Fruit fly (Drosophila melanogaster) whole organism: ENCODE results near the gene Vps24.

Experiments
- CG8478 ChIP-seq: fragments of >200 bp; optimal IDR thresholded peaks from 2 replicates; lab custom pipeline; 2018; ENCODE audit warnings: inconsistent platforms
- Dll ChIP-seq: fragments of >200 bp; optimal IDR thresholded peaks from 2 replicates; lab custom pipeline; 2017
- EcR ChIP-seq, 2 experiments: fragments of >200 bp; optimal IDR thresholded peaks; 2 replicates each; lab custom pipeline; 2017; ENCODE audit warnings: missing biosample characterization in 2 of 2, missing genetic modification characterization in 2 of 2, missing genetic modification reagents in 2 of 2
- pan ChIP-seq: fragments of >200 bp; optimal IDR thresholded peaks from 2 replicates; lab custom pipeline; 2017
- psq ChIP-seq: fragments of >200 bp; optimal IDR thresholded peaks from 2 replicates; lab custom pipeline; 2017
- usp ChIP-seq: fragments of >200 bp; optimal IDR thresholded peaks from 2 replicates; lab custom pipeline; 2017; ENCODE audit warnings: missing biosample characterization, missing genetic modification characterization, mixed read lengths

The Vps24 gene

DNA sequence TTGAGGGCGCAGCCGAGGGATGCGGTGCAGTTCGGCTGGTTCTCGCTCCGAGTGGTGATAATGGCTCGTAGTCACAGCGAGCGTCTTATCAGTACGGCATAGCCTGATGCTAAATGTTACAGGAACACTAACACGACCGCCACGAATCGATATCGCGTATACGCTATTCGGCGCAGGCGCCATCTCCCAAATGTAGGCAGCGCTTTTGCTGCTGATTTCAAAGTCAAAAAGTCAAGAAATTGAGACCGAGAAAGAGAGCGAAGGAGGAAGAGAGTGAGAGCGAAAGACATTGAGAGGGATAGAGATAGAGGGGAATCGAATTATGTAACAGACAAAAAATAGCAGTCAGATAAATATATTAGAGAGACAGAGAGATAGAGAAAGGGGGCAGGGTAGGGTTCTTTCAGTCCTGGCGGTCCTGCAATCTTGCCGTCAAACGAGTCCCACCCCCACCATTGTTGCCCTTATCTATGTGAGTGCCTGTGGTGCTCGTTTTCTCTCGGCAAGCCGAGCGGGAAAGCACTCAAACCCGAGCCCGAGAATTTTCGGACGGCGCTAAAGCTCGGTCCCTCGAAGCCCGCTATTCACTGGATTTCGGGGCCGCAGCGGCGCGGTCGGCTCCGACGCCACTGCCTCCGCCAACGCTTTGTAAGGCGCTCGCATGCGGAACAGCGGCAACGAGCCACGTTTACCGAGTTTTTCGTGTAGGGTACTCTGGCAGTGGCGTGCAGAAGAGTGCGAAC, 29.5 kb downstream of the Vps24 start:
- TF ChIP-seq usp (no peak), CG8478 (no peak), pan (lab: Kevin White, UChicago) (no peak), EcR (GFP tag; optimal IDR thresholded peaks at IDR 0.05; lab: Kevin White, UChicago) (no peak), psq (lab: Kevin White, UChicago) (no peak), Dll (lab: Kevin White, UChicago) (no peak)

DNA sequence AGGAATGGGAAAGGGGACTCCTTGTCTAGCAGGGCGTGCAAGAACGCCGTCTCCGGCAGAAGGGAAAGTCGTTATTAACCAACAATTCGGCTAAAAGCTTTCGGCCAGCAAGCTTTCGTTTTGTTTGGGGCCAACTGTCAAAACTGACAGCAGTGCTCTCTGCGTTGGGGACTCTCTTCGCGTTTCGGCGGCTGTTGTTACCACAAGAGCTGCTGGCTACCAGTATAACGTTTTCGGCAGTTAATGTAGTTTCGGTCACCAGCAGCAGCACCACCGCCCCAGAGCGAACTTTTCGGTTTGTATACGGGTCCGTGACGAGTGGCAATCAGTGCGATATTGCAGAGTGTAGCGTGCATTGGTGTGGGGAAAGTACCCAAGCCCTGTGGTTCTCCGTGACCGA, 30.7 kb downstream of the Vps24 start, which contains the start of gene cpx:
Gene cpx (plus strand): TSS at position 160 of the 400 bp plus-strand sequence.
- no peak for TF ChIP-seq usp
- TF ChIP-seq CG8478 = no peak
- TF ChIP-seq EcR (GFP tag; optimal IDR thresholded peaks at IDR 0.05; lab: Kevin White, UChicago) = no peak
- no peak for TF ChIP-seq psq (lab: Kevin White, UChicago)
- no peak for TF ChIP-seq pan (lab: Kevin White, UChicago)
- no peak for TF ChIP-seq Dll (lab: Kevin White, UChicago)

DNA sequence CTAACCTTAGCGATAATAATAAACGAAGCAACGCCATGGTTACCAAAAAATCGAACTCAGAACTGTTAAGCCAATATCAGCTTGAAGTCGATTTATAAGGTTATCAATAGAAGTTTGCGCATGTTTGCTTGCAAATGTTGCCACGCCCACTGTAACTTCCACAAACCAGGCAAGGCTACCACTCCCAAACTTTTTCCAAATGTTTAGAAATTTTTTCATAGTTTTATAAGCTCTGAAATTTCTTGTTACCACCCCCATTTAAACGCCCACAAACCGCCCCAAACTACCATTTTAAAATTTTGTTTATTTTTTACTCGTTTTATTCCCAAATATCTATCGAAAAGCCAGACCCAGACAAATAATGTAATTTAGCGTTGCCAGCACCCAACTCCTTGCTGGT, 32.9 kb downstream of the Vps24 start, which contains the start of gene flip:
Gene flip (minus strand): TSS at position 101 of the 400 bp plus-strand sequence.
- TF ChIP-seq usp (no peak), CG8478 (no peak), pan (lab: Kevin White, UChicago) (no peak), psq (lab: Kevin White, UChicago) (no peak), Dll (lab: Kevin White, UChicago) (no peak), EcR (GFP tag; optimal IDR thresholded peaks at IDR 0.05; lab: Kevin White, UChicago) (no peak)

DNA sequence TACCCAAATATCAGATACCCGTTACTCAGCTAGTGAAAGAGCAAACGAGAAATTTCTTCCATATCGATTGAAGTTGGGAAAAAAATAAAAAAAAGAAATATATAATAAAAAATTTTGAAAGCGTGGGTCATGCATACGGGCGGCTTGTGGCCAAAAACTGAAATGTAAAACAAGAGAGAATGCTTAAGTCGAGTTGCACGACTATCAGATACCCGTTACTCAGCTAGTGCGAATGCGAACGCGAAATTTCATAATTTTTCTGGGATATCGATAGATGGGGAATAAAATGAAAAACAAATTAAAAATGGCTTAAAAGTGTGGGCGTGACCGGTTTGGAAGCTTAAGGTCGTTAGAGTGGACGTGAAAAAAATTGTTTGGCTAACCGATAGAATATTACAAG, 42.4 kb downstream of the Vps24 start:
- TF ChIP-seq pan (lab: Kevin White, UChicago) (no peak), EcR (GFP tag; optimal IDR thresholded peaks at IDR 0.05; lab: Kevin White, UChicago) (no peak), Dll (lab: Kevin White, UChicago) (no peak), psq (lab: Kevin White, UChicago) (no peak), CG8478 (no peak), usp (no peak)

DNA sequence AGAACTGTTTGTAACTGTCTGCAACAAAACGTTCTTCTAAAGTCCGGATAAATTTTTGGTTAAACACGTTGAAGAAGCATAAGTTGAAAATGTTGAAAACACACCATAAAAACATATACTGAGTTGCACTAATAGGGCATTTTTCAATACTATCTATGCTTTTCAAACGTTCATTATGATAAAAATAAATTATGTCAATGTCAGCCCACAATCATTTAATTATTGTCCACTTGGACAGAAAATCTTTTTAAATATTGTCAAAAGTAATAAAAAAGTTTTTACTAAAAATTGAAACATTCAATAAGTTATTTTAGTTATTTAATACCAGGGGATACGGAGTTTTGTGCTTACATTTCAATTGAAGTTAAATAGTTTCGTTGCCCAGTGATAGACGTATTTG, 44.3 kb downstream of the Vps24 start, which contains the start of gene CG1092:
Gene CG1092 (plus strand): TSS at position 301 of the 400 bp plus-strand sequence.
- no peak for TF ChIP-seq pan (lab: Kevin White, UChicago)
- no peak for TF ChIP-seq CG8478
- no peak for TF ChIP-seq EcR (GFP tag; optimal IDR thresholded peaks at IDR 0.05; lab: Kevin White, UChicago)
- no peak for TF ChIP-seq Dll (lab: Kevin White, UChicago)
- TF ChIP-seq usp = no peak
- TF ChIP-seq psq (lab: Kevin White, UChicago) = no peak
